Worm (Caenorhabditis elegans) whole organism, late embryonic: ENCODE measurements around the gene F41E7.7.

Experiments used
- K02D7.2 ChIP-seq: sonication (generic microtip); optimal IDR thresholded peaks from 2 replicates; lab custom pipeline; 2017; ENCODE audit warnings: mild to moderate bottlenecking, missing genetic modification characterization, missing compliant biosample characterization
- ama-1 ChIP-seq: fragments of 150-350 bp; optimal IDR thresholded peaks from 2 replicates; lab custom pipeline; 2014
- ceh-2 ChIP-seq: sonication (generic microtip); optimal IDR thresholded peaks from 2 replicates; lab custom pipeline; 2016; ENCODE audit warnings: missing genotype, missing genetic modification characterization, missing compliant biosample characterization
- ceh-9 ChIP-seq: sonication (generic microtip); optimal IDR thresholded peaks from 2 replicates; lab custom pipeline; 2016; ENCODE audit warnings: mild to moderate bottlenecking, missing genetic modification characterization, inconsistent platforms, missing compliant biosample characterization
- hlh-13 ChIP-seq: fragments of 200-800 bp; sonication (Bioruptor generic); optimal IDR thresholded peaks from 2 replicates; lab custom pipeline; 2018; ENCODE audit warnings: mild to moderate bottlenecking, missing genetic modification characterization, missing compliant biosample characterization
- hlh-8 ChIP-seq: sonication (generic microtip); optimal IDR thresholded peaks from 2 replicates; lab custom pipeline; 2016; ENCODE audit warnings: missing genotype, missing genetic modification characterization, missing compliant biosample characterization
- pha-4 ChIP-seq: fragments of 150-350 bp; optimal IDR thresholded peaks from 2 replicates; lab custom pipeline; 2018; ENCODE audit warnings: missing biosample characterization, missing genetic modification reagents, missing genetic modification characterization

ce11 chrX:10306923-10307322, 672 bp upstream of the F41E7.7 start:
- TF ChIP-seq hlh-8 (tag; lab: Kevin White, UChicago) (no peak), ceh-9 (tag; lab: Kevin White, UChicago) (no peak), ama-1 (lab: Kevin White, UChicago) (no peak), pha-4 (tag; lab: Kevin White, UChicago) (no peak), K02D7.2 (tag; lab: Kevin White, UChicago) (no peak), hlh-13 (GFP tag; lab: Kevin White, UChicago) (no peak), ceh-2 (tag; lab: Kevin White, UChicago) (no peak)
